Fruit fly (Drosophila melanogaster) Kc167 (cell line): ENCODE data around the gene CG17325.

Source experiments
- Myc ChIP-seq: fragments of >200 bp; optimal IDR thresholded peaks from 2 replicates; lab custom pipeline; 2017; ENCODE audit warnings: missing external identifiers
- Sin3A ChIP-seq: fragments of >200 bp; optimal IDR thresholded peaks from 2 replicates; lab custom pipeline; 2018; ENCODE audit warnings: missing external identifiers
- h ChIP-seq: fragments of >200 bp; optimal IDR thresholded peaks from 3 replicates; lab custom pipeline; 2018; ENCODE audit warnings: missing external identifiers
- insv ChIP-seq: fragments of >200 bp; optimal IDR thresholded peaks from 3 replicates; lab custom pipeline; 2018; ENCODE audit warnings: missing external identifiers
- psq ChIP-seq: fragments of >200 bp; optimal IDR thresholded peaks from 2 replicates; lab custom pipeline; 2017; ENCODE audit warnings: missing external identifiers
- ttk ChIP-seq: sonication (Bioruptor generic); optimal IDR thresholded peaks from 2 replicates; lab custom pipeline; 2017; ENCODE audit warnings: missing external identifiers

The CG17325 gene

dm6 chr2L:18785026-18785600, 27.3 kb upstream of the CG17325 start:
- TF ChIP-seq Sin3A (lab: Kevin White, UChicago) (no peak), ttk (lab: Kevin White, UChicago) (no peak), insv (no peak), psq (lab: Kevin White, UChicago) (no peak), h (lab: Kevin White, UChicago) (no peak), Myc (no peak)

dm6 chr2L:18787415-18787989, 24.9 kb upstream of the CG17325 start:
- no peak for TF ChIP-seq Sin3A (lab: Kevin White, UChicago)
- TF ChIP-seq Myc, result no peak
- TF ChIP-seq h (lab: Kevin White, UChicago), result no peak
- TF ChIP-seq ttk (lab: Kevin White, UChicago), result no peak
- TF ChIP-seq insv, result no peak
- no peak for TF ChIP-seq psq (lab: Kevin White, UChicago)

dm6 chr2L:18788953-18789352, 23.5 kb upstream of the CG17325 start:
- TF ChIP-seq psq (lab: Kevin White, UChicago), result no peak
- no peak for TF ChIP-seq Myc
- TF ChIP-seq h (lab: Kevin White, UChicago), result no peak
- TF ChIP-seq ttk (lab: Kevin White, UChicago), result no peak
- no peak for TF ChIP-seq insv
- TF ChIP-seq Sin3A (lab: Kevin White, UChicago), result no peak

- TF ChIP-seq ttk (lab: Kevin White, UChicago) (no peak), psq (lab: Kevin White, UChicago) (no peak), h (lab: Kevin White, UChicago) (no peak), insv (no peak), Sin3A (lab: Kevin White, UChicago) (no peak), Myc (no peak)
These were observed 22.6 kb upstream of the CG17325 start for dm6 chr2L:18789773-18790385.

- no peak for TF ChIP-seq psq (lab: Kevin White, UChicago)
- TF ChIP-seq h (lab: Kevin White, UChicago), result no peak
- no peak for TF ChIP-seq Myc
- TF ChIP-seq Sin3A (lab: Kevin White, UChicago), result no peak
- no peak for TF ChIP-seq ttk (lab: Kevin White, UChicago)
- TF ChIP-seq insv, result no peak
These were observed 19.6 kb upstream of the CG17325 start, which contains the start of gene ham for dm6 chr2L:18792806-18793205. Gene ham (minus strand): TSS chr2L:18792906.

dm6 chr2L:18793243-18793642, 19.2 kb upstream of the CG17325 start:
- TF ChIP-seq psq (lab: Kevin White, UChicago) (no peak), Sin3A (lab: Kevin White, UChicago) (no peak)

dm6 chr2L:18795917-18796402, 16.5 kb upstream of the CG17325 start:
- TF ChIP-seq ttk (lab: Kevin White, UChicago) (no peak), insv (peak; percentile 67), h (lab: Kevin White, UChicago) (no peak), Myc (no peak), Sin3A (lab: Kevin White, UChicago) (no peak)

dm6 chr2L:18796446-18796845, 16.0 kb upstream of the CG17325 start:
- TF ChIP-seq ttk (lab: Kevin White, UChicago) (no peak), Myc (no peak), h (lab: Kevin White, UChicago) (no peak), psq (lab: Kevin White, UChicago) (no peak), insv (no peak), Sin3A (lab: Kevin White, UChicago) (no peak)

dm6 chr2L:18801704-18802103, 10.7 kb upstream of the CG17325 start:
- TF ChIP-seq h (lab: Kevin White, UChicago) (no peak), Myc (no peak), Sin3A (lab: Kevin White, UChicago) (no peak), psq (lab: Kevin White, UChicago) (no peak), insv (no peak), ttk (lab: Kevin White, UChicago) (no peak)

- no peak for TF ChIP-seq ttk (lab: Kevin White, UChicago)
- no peak for TF ChIP-seq insv
- TF ChIP-seq Myc, result no peak
- no peak for TF ChIP-seq h (lab: Kevin White, UChicago)
- TF ChIP-seq Sin3A (lab: Kevin White, UChicago), result no peak
- TF ChIP-seq psq (lab: Kevin White, UChicago), result no peak
These were observed 7.2 kb upstream of the CG17325 start, which contains the start of gene CG43814 for dm6 chr2L:18805247-18805636. Gene CG43814 (minus strand): TSS chr2L:18805347.

dm6 chr2L:18805637-18806403, 6.6 kb upstream of the CG17325 start:
- TF ChIP-seq insv (no peak), psq (lab: Kevin White, UChicago) (no peak), Sin3A (lab: Kevin White, UChicago) (no peak), Myc (no peak), h (lab: Kevin White, UChicago) (no peak), ttk (lab: Kevin White, UChicago) (no peak)
